Worm (Caenorhabditis elegans) whole organism, L4 larva: ENCODE results near the gene col-43.

Experiments
- aly-2 ChIP-seq: sonication (generic microtip); optimal IDR thresholded peaks from 2 replicates; lab custom pipeline; 2018; ENCODE audit warnings: missing biosample characterization, missing genetic modification characterization
- ama-1 ChIP-seq: fragments of 150-350 bp; optimal IDR thresholded peaks from 2 replicates; lab custom pipeline; 2014; ENCODE audit warnings: inconsistent platforms, mixed read lengths
- ctbp-1 ChIP-seq: fragments of 200-800 bp; sonication (Bioruptor generic); IDR thresholded peaks from 2 replicates; pipeline ENCODE4 v1.3.6; 2022; ENCODE audit warnings: missing genetic modification reagents, missing genetic modification characterization, missing compliant biosample characterization
- fkh-10 ChIP-seq: fragments of 150-350 bp; optimal IDR thresholded peaks from 2 replicates; lab custom pipeline; 2014; ENCODE audit warnings: missing biosample characterization, missing genetic modification reagents, missing genetic modification characterization
- lin-13 ChIP-seq: fragments of 150-350 bp; optimal IDR thresholded peaks from 2 replicates; lab custom pipeline; 2014; ENCODE audit warnings: missing biosample characterization, missing genetic modification reagents, missing genetic modification characterization
- nhr-42 ChIP-seq: fragments of 200-800 bp; sonication (Bioruptor generic); IDR thresholded peaks from 2 replicates; pipeline ENCODE4 v1.3.6; 2022; ENCODE audit warnings: missing genetic modification characterization, missing compliant biosample characterization
- pha-4 ChIP-seq, 2 experiments: fragments of 150-350 bp in 1 of 2; fragments of 200-800 bp in 1 of 2; sonication (Bioruptor generic) in 1 of 2; IDR thresholded peaks in 1 of 2; optimal IDR thresholded peaks in 1 of 2; 2 replicates each; pipeline versions ENCODE4 v1.3.6 to Lab custom; 2014 to 2022; ENCODE audit warnings: missing genetic modification characterization in 2 of 2, missing genetic modification reagents in 2 of 2, missing biosample characterization in 1 of 2, missing compliant biosample characterization in 1 of 2
- skn-1 ChIP-seq: fragments of 150-350 bp; optimal IDR thresholded peaks from 2 replicates; lab custom pipeline; 2014; ENCODE audit warnings: missing biosample characterization, missing genetic modification characterization
- snpc-4 ChIP-seq: fragments of 150-350 bp; optimal IDR thresholded peaks from 2 replicates; lab custom pipeline; 2014; ENCODE audit warnings: missing biosample characterization, missing genetic modification characterization

DNA sequence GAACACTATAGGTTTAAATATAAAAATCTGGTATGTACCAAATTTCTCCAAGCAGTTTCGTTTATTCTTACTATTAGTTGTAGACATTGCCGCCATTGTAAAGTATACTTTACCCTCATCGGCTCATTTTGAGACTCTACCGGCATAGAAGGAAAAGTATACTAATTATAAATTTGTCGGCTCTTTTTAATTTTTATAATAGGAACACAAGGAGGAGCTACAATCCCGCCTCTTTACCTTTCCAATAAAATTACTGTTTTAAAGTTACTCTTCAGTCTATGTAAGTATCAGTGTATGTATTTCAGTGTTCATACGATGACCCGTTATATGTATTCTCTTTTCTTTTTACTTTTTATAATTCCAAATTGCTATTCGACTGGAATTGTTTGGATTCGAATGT, 48.6 kb upstream of the col-43 start, which contains the start of gene sdz-23:
- TF ChIP-seq ama-1 (lab: Kevin White, UChicago) (no peak), lin-13 (GFP tag; lab: Kevin White, UChicago) (no peak), skn-1 (tag; lab: Kevin White, UChicago) (no peak), pha-4 (GFP tag; IDR thresholded peaks at IDR 0.05; lab: Robert Waterston, UW) (no peak), pha-4 (tag; optimal IDR thresholded peaks at IDR 0.05; lab: Kevin White, UChicago) (no peak), nhr-42 (GFP tag; lab: Robert Waterston, UW) (no peak), fkh-10 (GFP tag; lab: Kevin White, UChicago) (no peak), snpc-4 (tag; lab: Kevin White, UChicago) (no peak), ctbp-1 (GFP tag; lab: Robert Waterston, UW) (no peak), aly-2 (tag; lab: Kevin White, UChicago) (no peak)
